Fruit fly (Drosophila melanogaster) whole organism, embryonic: ENCODE measurements around the gene CG34135.

ENCODE experiments used
- Ada2b ChIP-seq: fragments of 200-800 bp; sonication (Bioruptor generic); IDR thresholded peaks from 2 replicates; pipeline ENCODE4 v1.3.6; 2022; ENCODE audit warnings: missing biosample characterization, missing genetic modification characterization
- Aef1 ChIP-seq: fragments of 200-800 bp; sonication (Bioruptor generic); IDR thresholded peaks from 3 replicates; pipeline ENCODE4 v1.3.6; 2022; ENCODE audit warnings: missing biosample characterization, missing genetic modification characterization
- Bteb2 ChIP-seq: fragments of 200-800 bp; sonication (Bioruptor generic); optimal IDR thresholded peaks from 2 replicates; lab custom pipeline; 2016; ENCODE audit warnings: missing biosample characterization, missing genetic modification characterization
- C15 ChIP-seq: fragments of 200-800 bp; sonication (Bioruptor generic); IDR thresholded peaks from 3 replicates; pipeline ENCODE4 v1.3.6; 2022; ENCODE audit warnings: missing biosample characterization, missing genetic modification characterization
- CG10209 ChIP-seq: fragments of 200-800 bp; sonication (Bioruptor generic); optimal IDR thresholded peaks from 3 replicates; lab custom pipeline; 2017; ENCODE audit warnings: missing biosample characterization, mild to moderate bottlenecking, missing genetic modification characterization, missing genetic modification reagents
- CG12659 ChIP-seq: fragments of 200-800 bp; sonication (Bioruptor generic); optimal IDR thresholded peaks from 3 replicates; lab custom pipeline; 2017; ENCODE audit warnings: mild to moderate bottlenecking, missing biosample characterization, missing genetic modification reagents, missing genetic modification characterization
- CG15479 ChIP-seq: fragments of 200-800 bp; sonication (Bioruptor generic); optimal IDR thresholded peaks from 3 replicates; lab custom pipeline; 2019; ENCODE audit warnings: missing biosample characterization, mild to moderate bottlenecking, missing genetic modification characterization, moderate library complexity
- CG17612 ChIP-seq: fragments of 200-800 bp; sonication (Bioruptor generic); IDR thresholded peaks from 2 replicates; pipeline ENCODE4 v1.3.6; 2022; ENCODE audit warnings: missing biosample characterization, missing genetic modification characterization
- CG17802 ChIP-seq: fragments of 200-800 bp; sonication (Bioruptor generic); optimal IDR thresholded peaks from 2 replicates; lab custom pipeline; 2018; ENCODE audit warnings: missing biosample characterization, mild to moderate bottlenecking, missing genetic modification characterization, moderate library complexity
- CG18619 ChIP-seq: fragments of 200-800 bp; sonication (Bioruptor generic); optimal IDR thresholded peaks from 3 replicates; lab custom pipeline; 2017; ENCODE audit warnings: missing biosample characterization, mild to moderate bottlenecking, missing genetic modification characterization
- CG2120 ChIP-seq: fragments of 200-800 bp; sonication (Bioruptor generic); optimal IDR thresholded peaks from 3 replicates; lab custom pipeline; 2016; ENCODE audit warnings: missing biosample characterization, missing genetic modification characterization
- CG30403 ChIP-seq: fragments of 200-800 bp; sonication (Bioruptor generic); optimal IDR thresholded peaks from 3 replicates; lab custom pipeline; 2016; ENCODE audit warnings: missing biosample characterization, missing genetic modification characterization
- CG3407 ChIP-seq: fragments of 200-800 bp; sonication (Bioruptor generic); optimal IDR thresholded peaks from 2 replicates; lab custom pipeline; 2018; ENCODE audit warnings: missing biosample characterization, mild to moderate bottlenecking, missing genetic modification characterization
- CG34376 ChIP-seq: fragments of 200-800 bp; sonication (Bioruptor generic); optimal IDR thresholded peaks from 2 replicates; lab custom pipeline; 2018; ENCODE audit warnings: missing biosample characterization, mild to moderate bottlenecking, missing genetic modification characterization
- CG4707 ChIP-seq: fragments of 200-800 bp; sonication (Bioruptor generic); optimal IDR thresholded peaks from 2 replicates; lab custom pipeline; 2018; ENCODE audit warnings: missing biosample characterization, mild to moderate bottlenecking, missing genetic modification characterization, moderate library complexity
- CG6254 ChIP-seq: fragments of 200-800 bp; sonication (Bioruptor generic); optimal IDR thresholded peaks from 3 replicates; lab custom pipeline; 2017; ENCODE audit warnings: mild to moderate bottlenecking, missing biosample characterization, missing genetic modification reagents, missing genetic modification characterization
- CG8359 ChIP-seq: fragments of 200-800 bp; sonication (Bioruptor generic); optimal IDR thresholded peaks from 2 replicates; lab custom pipeline; 2017; ENCODE audit warnings: missing biosample characterization, mild to moderate bottlenecking, missing genetic modification characterization, borderline replicate concordance
- CG9797 ChIP-seq: fragments of 200-800 bp; sonication (Bioruptor generic); optimal IDR thresholded peaks from 3 replicates; lab custom pipeline; 2018; ENCODE audit warnings: missing biosample characterization, mild to moderate bottlenecking, missing genetic modification characterization
- CG9817 ChIP-seq: fragments of 200-800 bp; sonication (Bioruptor generic); optimal IDR thresholded peaks from 2 replicates; lab custom pipeline; 2018; ENCODE audit warnings: missing biosample characterization, mild to moderate bottlenecking, missing genetic modification characterization, moderate library complexity
- CrebB ChIP-seq: fragments of 200-800 bp; sonication (Bioruptor generic); optimal IDR thresholded peaks from 3 replicates; lab custom pipeline; 2018; ENCODE audit warnings: missing biosample characterization, mild to moderate bottlenecking, missing genetic modification characterization
- Dbx ChIP-seq: fragments of 200-800 bp; sonication (Bioruptor generic); IDR thresholded peaks from 3 replicates; pipeline ENCODE4 v1.3.6; 2022; ENCODE audit warnings: missing biosample characterization, missing genetic modification characterization
- ERR ChIP-seq: fragments of 200-800 bp; sonication (Bioruptor generic); optimal IDR thresholded peaks from 2 replicates; lab custom pipeline; 2016; ENCODE audit warnings: missing biosample characterization, missing genetic modification characterization
- Elba2 ChIP-seq: fragments of 200-800 bp; sonication (Bioruptor generic); optimal IDR thresholded peaks from 3 replicates; lab custom pipeline; 2016; ENCODE audit warnings: missing biosample characterization, missing genetic modification characterization
- MESR4 ChIP-seq: fragments of 200-800 bp; sonication (Bioruptor generic); optimal IDR thresholded peaks from 2 replicates; lab custom pipeline; 2018; ENCODE audit warnings: missing biosample characterization, mild to moderate bottlenecking, missing genetic modification characterization, moderate library complexity
- MTF-1 ChIP-seq: fragments of 200-800 bp; sonication (Bioruptor generic); optimal IDR thresholded peaks from 2 replicates; lab custom pipeline; 2018; ENCODE audit warnings: missing biosample characterization, mild to moderate bottlenecking, missing genetic modification characterization, borderline replicate concordance
- Oli ChIP-seq: fragments of 200-800 bp; sonication (Bioruptor generic); optimal IDR thresholded peaks from 2 replicates; lab custom pipeline; 2018; ENCODE audit warnings: missing biosample characterization, mild to moderate bottlenecking, missing genetic modification characterization, moderate library complexity
- Pdp1 ChIP-seq, 2 experiments: fragments of 200-800 bp; sonication (Bioruptor generic); optimal IDR thresholded peaks; 3 replicates each; lab custom pipeline; 2016; ENCODE audit warnings: missing biosample characterization in 2 of 2, missing genetic modification characterization in 2 of 2, mild to moderate bottlenecking in 1 of 2, moderate library complexity in 1 of 2
- Xbp1 ChIP-seq: fragments of 200-800 bp; sonication (Bioruptor generic); optimal IDR thresholded peaks from 3 replicates; lab custom pipeline; 2016; ENCODE audit warnings: missing biosample characterization, mild to moderate bottlenecking, missing genetic modification characterization
- al ChIP-seq: fragments of 200-800 bp; sonication (Bioruptor generic); IDR thresholded peaks from 2 replicates; pipeline ENCODE4 v1.3.6; 2022; ENCODE audit warnings: missing biosample characterization, missing genetic modification characterization
- ash1 ChIP-seq: fragments of 200-800 bp; sonication (Bioruptor generic); optimal IDR thresholded peaks from 2 replicates; lab custom pipeline; 2018; ENCODE audit warnings: missing biosample characterization, mild to moderate bottlenecking, missing genetic modification characterization
- bigmax ChIP-seq: fragments of 200-800 bp; sonication (Bioruptor generic); optimal IDR thresholded peaks from 2 replicates; lab custom pipeline; 2018; ENCODE audit warnings: missing biosample characterization, mild to moderate bottlenecking, missing genetic modification characterization
- chn ChIP-seq: fragments of 200-800 bp; sonication (Bioruptor generic); optimal IDR thresholded peaks from 2 replicates; lab custom pipeline; 2016; ENCODE audit warnings: missing biosample characterization, missing genetic modification characterization
- cwo ChIP-seq: fragments of 200-800 bp; sonication (Bioruptor generic); optimal IDR thresholded peaks from 3 replicates; lab custom pipeline; 2017; ENCODE audit warnings: missing biosample characterization, missing genetic modification characterization, mild to moderate bottlenecking, moderate library complexity, missing genetic modification reagents
- dan ChIP-seq: fragments of 200-800 bp; sonication (Bioruptor generic); IDR thresholded peaks from 2 replicates; pipeline ENCODE4 v1.3.6; 2022; ENCODE audit warnings: missing biosample characterization, missing genetic modification characterization
- dpn ChIP-seq, 2 experiments: fragments of 200-800 bp; sonication (Bioruptor generic); optimal IDR thresholded peaks; 3 replicates each; lab custom pipeline; 2016; ENCODE audit warnings: missing biosample characterization in 2 of 2, missing genetic modification characterization in 2 of 2
- eyg ChIP-seq: fragments of 200-800 bp; sonication (Bioruptor generic); optimal IDR thresholded peaks from 3 replicates; lab custom pipeline; 2016; ENCODE audit warnings: missing biosample characterization, missing genetic modification characterization
- grau ChIP-seq: fragments of 200-800 bp; optimal IDR thresholded peaks from 3 replicates; lab custom pipeline; 2019; ENCODE audit warnings: missing biosample characterization, mild to moderate bottlenecking, missing genetic modification characterization, moderate library complexity
- inv ChIP-seq: fragments of 200-800 bp; sonication (Bioruptor generic); IDR thresholded peaks from 2 replicates; pipeline ENCODE4 v1.3.6; 2022; ENCODE audit warnings: missing biosample characterization, missing genetic modification characterization; ENCODE audit not compliant: partially characterized antibody
- ken ChIP-seq: fragments of 200-800 bp; sonication (Bioruptor generic); IDR thresholded peaks from 3 replicates; pipeline ENCODE4 v1.3.6; 2022; ENCODE audit warnings: missing biosample characterization, missing genetic modification characterization
- luna ChIP-seq: fragments of 200-800 bp; sonication (Bioruptor generic); optimal IDR thresholded peaks from 2 replicates; lab custom pipeline; 2016; ENCODE audit warnings: missing biosample characterization, missing genetic modification characterization
- mld ChIP-seq: fragments of 200-800 bp; sonication (Bioruptor generic); IDR thresholded peaks from 3 replicates; pipeline ENCODE4 v1.3.6; 2022; ENCODE audit warnings: missing biosample characterization, missing genetic modification characterization; ENCODE audit not compliant: partially characterized antibody
- oc ChIP-seq: fragments of 200-800 bp; sonication (Bioruptor generic); optimal IDR thresholded peaks from 2 replicates; lab custom pipeline; 2018; ENCODE audit warnings: missing biosample characterization, mild to moderate bottlenecking, missing genetic modification characterization, moderate library complexity
- pita ChIP-seq: fragments of 200-800 bp; sonication (Bioruptor generic); optimal IDR thresholded peaks from 2 replicates; lab custom pipeline; 2017; ENCODE audit warnings: missing biosample characterization, mild to moderate bottlenecking, missing genetic modification characterization
- pros ChIP-seq: fragments of 200-800 bp; sonication (Bioruptor generic); optimal IDR thresholded peaks from 3 replicates; lab custom pipeline; 2019; ENCODE audit warnings: missing biosample characterization, mild to moderate bottlenecking, missing genetic modification characterization, moderate library complexity
- repo ChIP-seq: fragments of 200-800 bp; sonication (Bioruptor generic); optimal IDR thresholded peaks from 2 replicates; lab custom pipeline; 2016; ENCODE audit warnings: missing biosample characterization, missing genetic modification characterization
- sob ChIP-seq: fragments of 200-800 bp; sonication (Bioruptor generic); IDR thresholded peaks from 2 replicates; pipeline ENCODE4 v1.3.6; 2022; ENCODE audit warnings: missing biosample characterization, missing genetic modification characterization
- trem ChIP-seq: fragments of 200-800 bp; optimal IDR thresholded peaks from 3 replicates; lab custom pipeline; 2019; ENCODE audit warnings: missing biosample characterization, mild to moderate bottlenecking, missing genetic modification characterization, moderate library complexity
- trh ChIP-seq: fragments of 200-800 bp; sonication (Bioruptor generic); optimal IDR thresholded peaks from 2 replicates; lab custom pipeline; 2016; ENCODE audit warnings: missing biosample characterization, missing genetic modification characterization
- vvl ChIP-seq: fragments of 200-800 bp; sonication (Bioruptor generic); IDR thresholded peaks from 2 replicates; pipeline ENCODE4 v1.3.6; 2022; ENCODE audit warnings: missing biosample characterization, missing genetic modification characterization

CG34135 gene

dm6 chr3R:8731597-8732263 is 36.3 kb downstream of the CG34135 start, which contains the start of the genes M1BP and CG8202 (continued):
- peak; percentile 87 for TF ChIP-seq cwo (GFP tag; lab: Kevin White, UChicago)
- no peak for TF ChIP-seq bigmax (GFP tag; lab: Kevin White, UChicago)
- TF ChIP-seq dpn (GFP tag; optimal IDR thresholded peaks at IDR 0.05; lab: Kevin White, UChicago), result peak; percentile 49 to 91
- peak; percentile 83 for TF ChIP-seq Aef1 (GFP tag; lab: Robert Waterston, UW)
- peak; percentile 56 for TF ChIP-seq CrebB (tag; lab: Kevin White, UChicago)
- peak; percentile 53 for TF ChIP-seq Elba2 (GFP tag; lab: Kevin White, UChicago)
- peak; percentile 86 for TF ChIP-seq CG9817 (tag; lab: Kevin White, UChicago)
- TF ChIP-seq ash1, result no peak
- TF ChIP-seq Dbx (GFP tag; lab: Robert Waterston, UW), result peak; percentile 82; the same call in 2 of the 3 replicates
- peak; percentile 92 for TF ChIP-seq Oli (tag; lab: Kevin White, UChicago)
- TF ChIP-seq repo (GFP tag; lab: Kevin White, UChicago), result no peak
- TF ChIP-seq trh (GFP tag; lab: Kevin White, UChicago), result peak; percentile 77
- TF ChIP-seq CG9797 (GFP tag; lab: Kevin White, UChicago), result peak; percentile 54
- peak; percentile 40 for TF ChIP-seq MESR4
- TF ChIP-seq MTF-1 (GFP tag; lab: Kevin White, UChicago), result peak; percentile 37
- TF ChIP-seq Ada2b (GFP tag; lab: Robert Waterston, UW), result peak; percentile 55; the same call in 1 of the 2 replicates
- peak; percentile 73 for TF ChIP-seq al (GFP tag; lab: Robert Waterston, UW)
- peak; percentile 57; the same call in 1 of the 2 replicates for TF ChIP-seq sob (GFP tag; lab: Robert Waterston, UW)
- no peak for TF ChIP-seq inv
- peak; percentile 55 to 57 for TF ChIP-seq Pdp1 (GFP tag; optimal IDR thresholded peaks at IDR 0.05; lab: Kevin White, UChicago)
- no peak for TF ChIP-seq oc (tag; lab: Kevin White, UChicago)
- peak; percentile 71 for TF ChIP-seq CG3407 (GFP tag; lab: Kevin White, UChicago)
- peak; percentile 34 for TF ChIP-seq CG15479 (GFP tag; lab: Kevin White, UChicago)
- TF ChIP-seq eyg (GFP tag; lab: Kevin White, UChicago), result no peak
- peak; percentile 82 for TF ChIP-seq CG2120
- no peak for TF ChIP-seq dan
- TF ChIP-seq CG17802 (tag; lab: Kevin White, UChicago), result peak; percentile 31
- TF ChIP-seq mld (GFP tag; lab: Robert Waterston, UW), result no peak
- TF ChIP-seq CG30403, result peak; percentile 90
- TF ChIP-seq ERR, result no peak
- peak; percentile 78; the same call in 2 of the 3 replicates for TF ChIP-seq ken (GFP tag; lab: Robert Waterston, UW)
- peak; percentile 58 for TF ChIP-seq chn (GFP tag; lab: Kevin White, UChicago)
- TF ChIP-seq Bteb2 (GFP tag; lab: Kevin White, UChicago), result peak; percentile 41
- peak; percentile 38 for TF ChIP-seq pros (GFP tag; lab: Kevin White, UChicago)
- TF ChIP-seq CG4707 (GFP tag; lab: Kevin White, UChicago), result peak; percentile 13
- peak; percentile 90 for TF ChIP-seq CG10209 (GFP tag; lab: Kevin White, UChicago)
- TF ChIP-seq pita (GFP tag; lab: Kevin White, UChicago), result no peak
- TF ChIP-seq CG8359 (GFP tag; lab: Kevin White, UChicago), result peak; percentile 70
- TF ChIP-seq trem (tag; lab: Kevin White, UChicago), result peak; percentile 87
- no peak for TF ChIP-seq CG17612 (GFP tag; lab: Robert Waterston, UW)
- peak; percentile 94 for TF ChIP-seq CG12659
- TF ChIP-seq C15 (GFP tag; lab: Robert Waterston, UW), result no peak
- TF ChIP-seq CG18619 (GFP tag; lab: Kevin White, UChicago), result peak; percentile 93
- peak; percentile 93 for TF ChIP-seq Xbp1 (GFP tag; lab: Kevin White, UChicago)
- TF ChIP-seq luna, result no peak
- peak; percentile 75 for TF ChIP-seq CG6254
- peak; percentile 94 for TF ChIP-seq grau (tag; lab: Kevin White, UChicago)
- peak; percentile 47 for TF ChIP-seq CG34376 (GFP tag; lab: Kevin White, UChicago)
- peak; percentile 83 for TF ChIP-seq vvl (GFP tag; lab: Robert Waterston, UW)
